Worm (Caenorhabditis elegans): Measurements from ENCODE around the gene F38E11.6.

DNA sequence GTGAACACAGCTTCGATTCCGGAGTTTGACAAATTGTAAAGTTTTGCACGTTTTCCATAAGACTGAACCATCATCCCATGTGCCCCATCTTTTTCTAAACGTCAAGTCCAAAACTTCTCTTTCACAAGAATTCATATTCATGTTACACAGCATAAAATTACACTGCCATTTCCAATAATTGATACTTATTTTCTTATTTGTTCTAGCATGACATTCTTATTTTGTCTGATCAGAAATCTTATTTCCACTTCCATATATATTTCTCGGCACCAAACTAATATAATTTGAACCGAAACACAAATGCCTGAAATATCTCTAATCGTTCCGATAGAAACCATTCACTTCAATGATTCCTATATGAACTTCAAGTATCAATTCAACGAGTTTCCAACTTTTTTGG is 18.7 kb upstream of the F38E11.6 start, which contains the start of gene sru-2:
- no peak for TF ChIP-seq fkh-4 (tag; optimal IDR thresholded peaks at IDR 0.05; ENCODE audit: borderline replicate concordance)
- TF ChIP-seq fkh-8 (tag; optimal IDR thresholded peaks at IDR 0.05), result peak; percentile 26
- TF ChIP-seq pqm-1 (tag; optimal IDR thresholded peaks at IDR 0.05), result no peak
- TF ChIP-seq alr-1 (tag; optimal IDR thresholded peaks at IDR 0.05; ENCODE audit: borderline replicate concordance), result no peak
- no peak for TF ChIP-seq fos-1 (tag; optimal IDR thresholded peaks at IDR 0.05)
- no peak for TF ChIP-seq sptf-1 (tag; optimal IDR thresholded peaks at IDR 0.05)
- no peak for TF ChIP-seq ama-1 (optimal IDR thresholded peaks at IDR 0.05)
- no peak for TF ChIP-seq ceh-82 (tag; optimal IDR thresholded peaks at IDR 0.05)
- no peak for TF ChIP-seq mdl-1 (tag; optimal IDR thresholded peaks at IDR 0.05)
- TF ChIP-seq nhr-12 (tag; optimal IDR thresholded peaks at IDR 0.05), result no peak
- TF ChIP-seq nhr-237 (tag; optimal IDR thresholded peaks at IDR 0.05), result no peak

All from whole organism, L1 larva.